Fruit fly (Drosophila melanogaster) whole organism, prepupa: ENCODE results near the gene CG2533.

Experiments
- Blimp-1 ChIP-seq: fragments of 200-800 bp; sonication (Bioruptor generic); optimal IDR thresholded peaks from 3 replicates; lab custom pipeline; 2017; ENCODE audit warnings: missing biosample characterization, missing genetic modification characterization, mild to moderate bottlenecking, moderate library complexity, missing genetic modification reagents
- CG10631 ChIP-seq: fragments of 200-800 bp; sonication (Bioruptor generic); optimal IDR thresholded peaks from 2 replicates; lab custom pipeline; 2016; ENCODE audit warnings: missing biosample characterization, missing genetic modification characterization
- CG6808 ChIP-seq: fragments of 200-800 bp; sonication (Bioruptor generic); optimal IDR thresholded peaks from 3 replicates; lab custom pipeline; 2017; ENCODE audit warnings: missing biosample characterization, missing genetic modification characterization, mild to moderate bottlenecking, moderate library complexity, missing genetic modification reagents
- CG8632 ChIP-seq: fragments of 200-800 bp; sonication (Bioruptor generic); optimal IDR thresholded peaks from 3 replicates; lab custom pipeline; 2016; ENCODE audit warnings: missing biosample characterization, missing genetic modification characterization
- Eip75B ChIP-seq: fragments of 200-800 bp; sonication (Bioruptor generic); optimal IDR thresholded peaks from 3 replicates; lab custom pipeline; 2016; ENCODE audit warnings: missing biosample characterization, missing genetic modification characterization
- Ets96B ChIP-seq: fragments of 200-800 bp; optimal IDR thresholded peaks from 2 replicates; lab custom pipeline; 2019; ENCODE audit warnings: missing biosample characterization, mild to moderate bottlenecking, missing genetic modification characterization, moderate library complexity
- Hr4 ChIP-seq: fragments of 200-800 bp; sonication (Bioruptor generic); optimal IDR thresholded peaks from 3 replicates; lab custom pipeline; 2016; ENCODE audit warnings: missing biosample characterization, missing genetic modification characterization
- cyc ChIP-seq: fragments of 200-800 bp; sonication (Bioruptor generic); optimal IDR thresholded peaks from 3 replicates; lab custom pipeline; 2016; ENCODE audit warnings: missing biosample characterization, missing genetic modification characterization
- dac ChIP-seq: fragments of 200-800 bp; sonication (Bioruptor generic); optimal IDR thresholded peaks from 2 replicates; lab custom pipeline; 2017; ENCODE audit warnings: missing biosample characterization, mild to moderate bottlenecking, missing genetic modification characterization
- salr ChIP-seq, 2 experiments: fragments of 200-800 bp; sonication (Bioruptor generic); optimal IDR thresholded peaks; 3 replicates each; lab custom pipeline; 2016 to 2018; ENCODE audit warnings: missing biosample characterization in 2 of 2, missing genetic modification characterization in 2 of 2, mild to moderate bottlenecking in 1 of 2

DNA sequence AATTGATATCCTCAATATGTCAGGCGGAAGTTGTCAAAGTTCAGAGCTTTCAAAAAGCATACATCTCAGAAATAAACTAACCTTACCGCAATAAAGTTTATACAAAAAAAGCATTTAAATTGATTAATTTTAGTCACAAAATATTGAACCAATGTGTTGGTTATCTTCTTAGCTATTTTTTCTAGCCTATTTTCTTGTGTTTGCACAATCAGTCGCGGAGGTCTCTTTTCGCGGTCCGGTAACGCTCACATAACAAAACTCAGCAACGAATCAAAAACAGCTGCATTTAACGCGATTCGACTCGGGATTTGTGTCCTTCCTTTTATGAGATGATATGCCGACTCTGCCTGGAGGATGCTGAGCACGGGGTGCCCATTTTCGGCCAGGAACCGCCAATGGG, 30.5 kb downstream of the CG2533 start, which contains the start of gene CG11696:
- TF ChIP-seq salr (GFP tag; optimal IDR thresholded peaks at IDR 0.05; lab: Kevin White, UChicago) (no peak), dac (GFP tag; lab: Kevin White, UChicago) (no peak), Ets96B (tag; lab: Kevin White, UChicago) (no peak), Eip75B (GFP tag; lab: Kevin White, UChicago) (no peak), CG8632 (no peak), Blimp-1 (GFP tag; lab: Kevin White, UChicago) (no peak), cyc (GFP tag; lab: Kevin White, UChicago) (no peak), CG6808 (GFP tag; lab: Kevin White, UChicago) (no peak), CG10631 (GFP tag; lab: Kevin White, UChicago) (no peak), Hr4 (GFP tag; lab: Kevin White, UChicago) (no peak)
